Fruit fly (Drosophila melanogaster) whole organism, prepupa: ENCODE data around the gene Col4a1.
A peak's percentile ranks its signal among the peaks of the same experiment; 100 is the strongest.

Source experiments
- Blimp-1 ChIP-seq: fragments of 200-800 bp; sonication (Bioruptor generic); optimal IDR thresholded peaks from 3 replicates; lab custom pipeline; 2017; ENCODE audit warnings: missing biosample characterization, missing genetic modification characterization, mild to moderate bottlenecking, moderate library complexity, missing genetic modification reagents
- CG10669 ChIP-seq: fragments of 200-800 bp; sonication (Bioruptor generic); optimal IDR thresholded peaks from 3 replicates; lab custom pipeline; 2018; ENCODE audit warnings: missing biosample characterization, mild to moderate bottlenecking, missing genetic modification characterization, moderate library complexity
- CG11294 ChIP-seq: fragments of 200-800 bp; sonication (Bioruptor generic); IDR thresholded peaks from 2 replicates; pipeline ENCODE4 v1.3.6; 2022; ENCODE audit warnings: missing biosample characterization, missing genetic modification characterization
- CG11762 ChIP-seq: fragments of 200-800 bp; sonication (Bioruptor generic); optimal IDR thresholded peaks from 3 replicates; lab custom pipeline; 2016; ENCODE audit warnings: missing biosample characterization, missing genetic modification characterization; ENCODE audit not compliant: insufficient read depth
- CG15336 ChIP-seq: fragments of 200-800 bp; sonication (Bioruptor generic); IDR thresholded peaks from 2 replicates; pipeline ENCODE4 v1.3.6; 2022; ENCODE audit warnings: missing biosample characterization, missing genetic modification characterization
- CG1621 ChIP-seq: fragments of 200-800 bp; sonication (Bioruptor generic); optimal IDR thresholded peaks from 3 replicates; lab custom pipeline; 2018; ENCODE audit warnings: missing biosample characterization, mild to moderate bottlenecking, missing genetic modification characterization
- CG16779 ChIP-seq: fragments of 200-800 bp; sonication (Bioruptor generic); optimal IDR thresholded peaks from 3 replicates; lab custom pipeline; 2017; ENCODE audit warnings: missing biosample characterization, mild to moderate bottlenecking, missing genetic modification characterization
- CG3032 ChIP-seq: fragments of 200-800 bp; optimal IDR thresholded peaks from 2 replicates; lab custom pipeline; 2019; ENCODE audit warnings: missing biosample characterization, mild to moderate bottlenecking, missing genetic modification characterization, moderate library complexity
- CG31627 ChIP-seq: fragments of 200-800 bp; sonication (Bioruptor generic); optimal IDR thresholded peaks from 3 replicates; lab custom pipeline; 2016; ENCODE audit warnings: missing biosample characterization, missing genetic modification characterization
- CG4318 ChIP-seq: fragments of 200-800 bp; sonication (Bioruptor generic); optimal IDR thresholded peaks from 3 replicates; lab custom pipeline; 2017; ENCODE audit warnings: missing biosample characterization, mild to moderate bottlenecking, missing genetic modification characterization
- CG6163 ChIP-seq: fragments of 200-800 bp; sonication (Bioruptor generic); IDR thresholded peaks from 3 replicates; pipeline ENCODE4 v1.3.6; 2022; ENCODE audit warnings: missing biosample characterization, missing genetic modification characterization
- CG6792 ChIP-seq: fragments of 200-800 bp; sonication (Bioruptor generic); optimal IDR thresholded peaks from 3 replicates; lab custom pipeline; 2016; ENCODE audit warnings: missing biosample characterization, missing genetic modification characterization
- CG6854 ChIP-seq: fragments of 200-800 bp; sonication (Bioruptor generic); optimal IDR thresholded peaks from 2 replicates; lab custom pipeline; 2017; ENCODE audit warnings: missing biosample characterization, mild to moderate bottlenecking, missing genetic modification characterization
- CG8319 ChIP-seq: fragments of 200-800 bp; sonication (Bioruptor generic); optimal IDR thresholded peaks from 3 replicates; lab custom pipeline; 2016; ENCODE audit warnings: missing biosample characterization, missing genetic modification characterization
- CG8632 ChIP-seq: fragments of 200-800 bp; sonication (Bioruptor generic); optimal IDR thresholded peaks from 3 replicates; lab custom pipeline; 2016; ENCODE audit warnings: missing biosample characterization, missing genetic modification characterization
- CG9139 ChIP-seq: fragments of 200-800 bp; sonication (Bioruptor generic); optimal IDR thresholded peaks from 3 replicates; lab custom pipeline; 2017; ENCODE audit warnings: missing biosample characterization, mild to moderate bottlenecking, missing genetic modification characterization
- Eip78C ChIP-seq: fragments of 200-800 bp; sonication (Bioruptor generic); peaks from one replicate; lab custom pipeline; 2016; ENCODE audit warnings: missing biosample characterization, missing genetic modification characterization
- Ets96B ChIP-seq: fragments of 200-800 bp; optimal IDR thresholded peaks from 2 replicates; lab custom pipeline; 2019; ENCODE audit warnings: missing biosample characterization, mild to moderate bottlenecking, missing genetic modification characterization, moderate library complexity
- Gug ChIP-seq: fragments of 200-800 bp; sonication (Bioruptor generic); IDR thresholded peaks from 2 replicates; pipeline ENCODE4 v1.3.6; 2022; ENCODE audit warnings: missing biosample characterization, missing genetic modification characterization
- Hr38 ChIP-seq: sonication (Bioruptor generic); optimal IDR thresholded peaks from 2 replicates; lab custom pipeline; 2016; ENCODE audit warnings: missing biosample characterization, missing genetic modification characterization
- Lpt ChIP-seq: fragments of 200-800 bp; sonication (Bioruptor generic); optimal IDR thresholded peaks from 3 replicates; lab custom pipeline; 2016; ENCODE audit warnings: missing biosample characterization, missing genetic modification characterization
- OdsH ChIP-seq: fragments of 200-800 bp; sonication (Bioruptor generic); optimal IDR thresholded peaks from 3 replicates; lab custom pipeline; 2016; ENCODE audit warnings: missing biosample characterization, missing genetic modification characterization
- Smox ChIP-seq: fragments of 200-800 bp; sonication (Bioruptor generic); optimal IDR thresholded peaks from 3 replicates; lab custom pipeline; 2016; ENCODE audit warnings: missing biosample characterization, missing genetic modification characterization
- Sox14 ChIP-seq: fragments of 200-800 bp; sonication (Bioruptor generic); optimal IDR thresholded peaks from 3 replicates; lab custom pipeline; 2016; ENCODE audit warnings: missing biosample characterization, missing genetic modification characterization
- Sox15 ChIP-seq: fragments of 200-800 bp; sonication (Bioruptor generic); optimal IDR thresholded peaks from 3 replicates; lab custom pipeline; 2016; ENCODE audit warnings: missing biosample characterization, missing genetic modification characterization
- achi ChIP-seq: fragments of 200-800 bp; sonication (Bioruptor generic); optimal IDR thresholded peaks from 3 replicates; lab custom pipeline; 2016; ENCODE audit warnings: missing biosample characterization, missing genetic modification characterization
- acj6 ChIP-seq: fragments of 200-800 bp; sonication (Bioruptor generic); optimal IDR thresholded peaks from 3 replicates; lab custom pipeline; 2016; ENCODE audit warnings: missing biosample characterization, missing genetic modification characterization
- cyc ChIP-seq: fragments of 200-800 bp; sonication (Bioruptor generic); optimal IDR thresholded peaks from 3 replicates; lab custom pipeline; 2016; ENCODE audit warnings: missing biosample characterization, missing genetic modification characterization
- dsx ChIP-seq: fragments of 200-800 bp; optimal IDR thresholded peaks from 3 replicates; lab custom pipeline; 2019; ENCODE audit warnings: missing biosample characterization, mild to moderate bottlenecking, missing genetic modification characterization, moderate library complexity; ENCODE audit not compliant: poor library complexity, severe bottlenecking
- eg ChIP-seq: fragments of 200-800 bp; sonication (Bioruptor generic); IDR thresholded peaks from 3 replicates; pipeline ENCODE4 v1.3.6; 2022; ENCODE audit warnings: missing biosample characterization, missing genetic modification characterization
- esn ChIP-seq: fragments of 200-800 bp; sonication (Bioruptor generic); optimal IDR thresholded peaks from 2 replicates; lab custom pipeline; 2016; ENCODE audit warnings: missing biosample characterization, mild to moderate bottlenecking, missing genetic modification characterization, moderate library complexity
- fd59A ChIP-seq: fragments of 200-800 bp; sonication (Bioruptor generic); optimal IDR thresholded peaks from 2 replicates; lab custom pipeline; 2017; ENCODE audit warnings: missing biosample characterization, mild to moderate bottlenecking, missing genetic modification characterization, missing genetic modification reagents
- fd85E ChIP-seq: fragments of 200-800 bp; sonication (Bioruptor generic); optimal IDR thresholded peaks from 3 replicates; lab custom pipeline; 2016; ENCODE audit warnings: missing biosample characterization, missing genetic modification characterization
- fkh ChIP-seq: fragments of 200-800 bp; sonication (Bioruptor generic); optimal IDR thresholded peaks from 3 replicates; lab custom pipeline; 2017; ENCODE audit warnings: missing biosample characterization, mild to moderate bottlenecking, missing genetic modification characterization, moderate library complexity
- lz ChIP-seq: fragments of 200-800 bp; sonication (Bioruptor generic); optimal IDR thresholded peaks from 3 replicates; lab custom pipeline; 2016; ENCODE audit warnings: missing biosample characterization, missing genetic modification characterization
- net ChIP-seq: fragments of 200-800 bp; sonication (Bioruptor generic); optimal IDR thresholded peaks from 3 replicates; lab custom pipeline; 2016; ENCODE audit warnings: missing biosample characterization, missing genetic modification characterization
- salr ChIP-seq, 2 experiments: fragments of 200-800 bp; sonication (Bioruptor generic); optimal IDR thresholded peaks; 3 replicates each; lab custom pipeline; 2016 to 2018; ENCODE audit warnings: missing biosample characterization in 2 of 2, missing genetic modification characterization in 2 of 2, mild to moderate bottlenecking in 1 of 2
- ss ChIP-seq, 2 experiments: fragments of 200-800 bp; sonication (Bioruptor generic); optimal IDR thresholded peaks; 2 replicates in 1 of 2; 3 replicates in 1 of 2; lab custom pipeline; 2017 to 2018; ENCODE audit warnings: mild to moderate bottlenecking in 2 of 2, missing biosample characterization in 2 of 2, missing genetic modification characterization in 2 of 2, moderate library complexity in 1 of 2
- topi ChIP-seq: fragments of 200-800 bp; sonication (Bioruptor generic); optimal IDR thresholded peaks from 3 replicates; lab custom pipeline; 2016; ENCODE audit warnings: missing biosample characterization, missing genetic modification characterization
- vri ChIP-seq: fragments of 200-800 bp; sonication (Bioruptor generic); optimal IDR thresholded peaks from 3 replicates; lab custom pipeline; 2016; ENCODE audit warnings: missing biosample characterization, mild to moderate bottlenecking, missing genetic modification characterization

Col4a1 gene

dm6 chr2L:5070797-5071579 lies 41.6 kb downstream of the Col4a1 start, which contains the start of gene RpL37A (continued):
- TF ChIP-seq CG3032 (tag; lab: Kevin White, UChicago) = peak; percentile 62
- peak; percentile 94 for TF ChIP-seq CG6854 (GFP tag; lab: Kevin White, UChicago)
- no peak; the same call in 2 of the 3 replicates for TF ChIP-seq eg
- TF ChIP-seq Hr38 (GFP tag; lab: Kevin White, UChicago) = no peak
- peak; percentile 61 for TF ChIP-seq CG31627 (GFP tag; lab: Kevin White, UChicago)
- no peak for TF ChIP-seq CG11762 (GFP tag; lab: Kevin White, UChicago)
- TF ChIP-seq CG10669 (GFP tag; lab: Kevin White, UChicago) = peak; percentile 99
- TF ChIP-seq net (GFP tag; lab: Kevin White, UChicago) = peak; percentile 79
- TF ChIP-seq Sox14 (GFP tag; lab: Kevin White, UChicago) = peak; percentile 33
- TF ChIP-seq Sox15 (GFP tag; lab: Kevin White, UChicago) = no peak
- TF ChIP-seq topi (GFP tag; lab: Kevin White, UChicago) = peak; percentile 82
- TF ChIP-seq Gug (GFP tag; lab: Robert Waterston, UW) = no peak
- peak; percentile 69 for TF ChIP-seq CG16779 (tag; lab: Kevin White, UChicago)
- TF ChIP-seq cyc (GFP tag; lab: Kevin White, UChicago) = peak; percentile 71
- TF ChIP-seq achi (GFP tag; lab: Kevin White, UChicago) = peak; percentile 53
- TF ChIP-seq CG8319 (GFP tag; lab: Kevin White, UChicago) = peak; percentile 42
- no peak for TF ChIP-seq Lpt (GFP tag; lab: Kevin White, UChicago)
- peak; percentile 40 for TF ChIP-seq OdsH (GFP tag; lab: Kevin White, UChicago)
- TF ChIP-seq Ets96B (tag; lab: Kevin White, UChicago) = no peak
- peak; percentile 56 for TF ChIP-seq vri (GFP tag; lab: Kevin White, UChicago)
- peak; percentile 59 to 81 for TF ChIP-seq ss (GFP tag; optimal IDR thresholded peaks at IDR 0.05; lab: Kevin White, UChicago)
- no peak for TF ChIP-seq dsx (GFP tag; lab: Kevin White, UChicago)
- TF ChIP-seq fkh (GFP tag; lab: Kevin White, UChicago) = peak; percentile 71
- peak; percentile 73 for TF ChIP-seq esn
- no peak for TF ChIP-seq CG1621 (tag; lab: Kevin White, UChicago)
- TF ChIP-seq fd85E (GFP tag; lab: Kevin White, UChicago) = peak; percentile 75
- peak; percentile 33 for TF ChIP-seq fd59A
- peak; percentile 7; the same call in 1 of the 2 replicates for TF ChIP-seq CG11294 (GFP tag; lab: Robert Waterston, UW)
- TF ChIP-seq CG6792 (GFP tag; lab: Kevin White, UChicago) = peak; percentile 49
- peak; percentile 54 for TF ChIP-seq Blimp-1 (GFP tag; lab: Kevin White, UChicago)
- no peak for TF ChIP-seq Smox
- TF ChIP-seq, all 60 proteins: peak for 37

- TF ChIP-seq CG8632 = no peak
- TF ChIP-seq CG11762 (GFP tag; lab: Kevin White, UChicago) = no peak
- TF ChIP-seq Eip78C (GFP tag; lab: Kevin White, UChicago) = peak; percentile 26
- no peak for TF ChIP-seq CG6163
- no peak for TF ChIP-seq CG15336 (GFP tag; lab: Robert Waterston, UW)
- no peak for TF ChIP-seq Blimp-1 (GFP tag; lab: Kevin White, UChicago)
- TF ChIP-seq, all 60 proteins: peak for 1
These were observed 42.9 kb downstream of the Col4a1 start for dm6 chr2L:5072357-5072756.

dm6 chr2L:5079200-5079599 lies 49.8 kb downstream of the Col4a1 start:
- TF ChIP-seq CG9139 (GFP tag; lab: Kevin White, UChicago) = no peak
- no peak for TF ChIP-seq CG15336 (GFP tag; lab: Robert Waterston, UW)
- no peak for TF ChIP-seq CG6163
- TF ChIP-seq lz = no peak
- TF ChIP-seq cyc (GFP tag; lab: Kevin White, UChicago) = no peak
- no peak for TF ChIP-seq Eip78C (GFP tag; lab: Kevin White, UChicago)
- TF ChIP-seq CG4318 (GFP tag; lab: Kevin White, UChicago) = no peak
- no peak for TF ChIP-seq CG16779 (tag; lab: Kevin White, UChicago)
- TF ChIP-seq Blimp-1 (GFP tag; lab: Kevin White, UChicago) = no peak
- TF ChIP-seq acj6 (GFP tag; lab: Kevin White, UChicago) = no peak
- TF ChIP-seq Lpt (GFP tag; lab: Kevin White, UChicago) = no peak
- no peak for TF ChIP-seq CG10669 (GFP tag; lab: Kevin White, UChicago)
- no peak for TF ChIP-seq fkh (GFP tag; lab: Kevin White, UChicago)
- no peak for TF ChIP-seq salr (GFP tag; optimal IDR thresholded peaks at IDR 0.05; lab: Kevin White, UChicago)
- TF ChIP-seq Gug (GFP tag; lab: Robert Waterston, UW) = no peak
- TF ChIP-seq, all 60 proteins: peak for 0
